Fruit fly (Drosophila melanogaster) whole organism, embryonic: Measurements from ENCODE around the gene nanos.

Experiments
- Abd-B ChIP-seq: fragments of 200-800 bp; sonication (Bioruptor generic); optimal IDR thresholded peaks from 2 replicates; lab custom pipeline; 2018; ENCODE audit warnings: missing biosample characterization, mild to moderate bottlenecking, missing genetic modification characterization, moderate library complexity
- Awh ChIP-seq: fragments of 200-800 bp; sonication (Bioruptor generic); IDR thresholded peaks from 2 replicates; pipeline ENCODE4, ENCODE4 v1.3.6; 2022; ENCODE audit warnings: missing biosample characterization, missing genetic modification characterization
- CG10565 ChIP-seq: fragments of 200-800 bp; sonication (Bioruptor generic); optimal IDR thresholded peaks from 3 replicates; lab custom pipeline; 2016; ENCODE audit warnings: missing biosample characterization, mild to moderate bottlenecking, missing genetic modification characterization
- CG11398 ChIP-seq: fragments of 200-800 bp; sonication (Bioruptor generic); optimal IDR thresholded peaks from 2 replicates; lab custom pipeline; 2016; ENCODE audit warnings: missing biosample characterization, missing genetic modification characterization
- CG12391 ChIP-seq: fragments of 200-800 bp; sonication (Bioruptor generic); optimal IDR thresholded peaks from 3 replicates; lab custom pipeline; 2018; ENCODE audit warnings: missing biosample characterization, mild to moderate bottlenecking, missing genetic modification characterization, moderate library complexity
- CG13296 ChIP-seq: fragments of 200-800 bp; sonication (Bioruptor generic); optimal IDR thresholded peaks from 3 replicates; lab custom pipeline; 2018; ENCODE audit warnings: missing biosample characterization, mild to moderate bottlenecking, missing genetic modification characterization
- CG1647 ChIP-seq: fragments of 200-800 bp; sonication (Bioruptor generic); optimal IDR thresholded peaks from 3 replicates; lab custom pipeline; 2016; ENCODE audit warnings: missing biosample characterization, missing genetic modification characterization
- CG17361 ChIP-seq: fragments of 200-800 bp; sonication (Bioruptor generic); IDR thresholded peaks from 3 replicates; pipeline ENCODE4 v1.3.6; 2022; ENCODE audit warnings: missing biosample characterization, missing genetic modification characterization
- CG18764 ChIP-seq: fragments of 200-800 bp; sonication (Bioruptor generic); optimal IDR thresholded peaks from 3 replicates; lab custom pipeline; 2016; ENCODE audit warnings: missing biosample characterization, missing genetic modification characterization
- CG33213 ChIP-seq: fragments of 200-800 bp; sonication (Bioruptor generic); optimal IDR thresholded peaks from 3 replicates; lab custom pipeline; 2016; ENCODE audit warnings: missing biosample characterization, missing genetic modification characterization
- CG34376 ChIP-seq: fragments of 200-800 bp; sonication (Bioruptor generic); optimal IDR thresholded peaks from 2 replicates; lab custom pipeline; 2018; ENCODE audit warnings: missing biosample characterization, mild to moderate bottlenecking, missing genetic modification characterization
- CG4328 ChIP-seq: fragments of 200-800 bp; sonication (Bioruptor generic); optimal IDR thresholded peaks from 3 replicates; lab custom pipeline; 2017; ENCODE audit warnings: missing biosample characterization, missing genetic modification reagents, missing genetic modification characterization
- CG5245 ChIP-seq: fragments of 200-800 bp; sonication (Bioruptor generic); optimal IDR thresholded peaks from 3 replicates; lab custom pipeline; 2016; ENCODE audit warnings: missing biosample characterization, missing genetic modification characterization
- CG6791 ChIP-seq: fragments of 200-800 bp; sonication (Bioruptor generic); IDR thresholded peaks from 3 replicates; pipeline ENCODE4 v1.3.6; 2022; ENCODE audit warnings: missing biosample characterization, missing genetic modification characterization; ENCODE audit not compliant: partially characterized antibody
- CG7839 ChIP-seq: fragments of 200-800 bp; sonication (Bioruptor generic); optimal IDR thresholded peaks from 3 replicates; lab custom pipeline; 2018; ENCODE audit warnings: missing biosample characterization, mild to moderate bottlenecking, missing genetic modification characterization, moderate library complexity
- CG7963 ChIP-seq: fragments of 200-800 bp; sonication (Bioruptor generic); IDR thresholded peaks from 3 replicates; pipeline ENCODE4 v1.3.6; 2022; ENCODE audit warnings: missing biosample characterization, missing genetic modification characterization; ENCODE audit not compliant: partially characterized antibody
- CG8924 ChIP-seq: fragments of 200-800 bp; optimal IDR thresholded peaks from 3 replicates; lab custom pipeline; 2019; ENCODE audit warnings: missing biosample characterization, mild to moderate bottlenecking, missing genetic modification characterization, moderate library complexity
- CG9437 ChIP-seq: fragments of 200-800 bp; sonication (Bioruptor generic); optimal IDR thresholded peaks from 2 replicates; lab custom pipeline; 2018; ENCODE audit warnings: missing biosample characterization, mild to moderate bottlenecking, missing genetic modification characterization
- CHES-1-like ChIP-seq: fragments of 200-800 bp; sonication (Bioruptor generic); optimal IDR thresholded peaks from 2 replicates; lab custom pipeline; 2016; ENCODE audit warnings: missing biosample characterization, missing genetic modification characterization
- Chrac-16 ChIP-seq: fragments of 200-800 bp; sonication (Bioruptor generic); optimal IDR thresholded peaks from 3 replicates; lab custom pipeline; 2016; ENCODE audit warnings: missing biosample characterization, missing genetic modification characterization
- D19A ChIP-seq: fragments of 200-800 bp; optimal IDR thresholded peaks from 3 replicates; lab custom pipeline; 2019; ENCODE audit warnings: missing biosample characterization, mild to moderate bottlenecking, missing genetic modification characterization, moderate library complexity
- Fer2 ChIP-seq: fragments of 200-800 bp; sonication (Bioruptor generic); optimal IDR thresholded peaks from 2 replicates; lab custom pipeline; 2018; ENCODE audit warnings: missing biosample characterization, mild to moderate bottlenecking, missing genetic modification characterization, moderate library complexity
- HLH54F ChIP-seq: fragments of 200-800 bp; sonication (Bioruptor generic); optimal IDR thresholded peaks from 3 replicates; lab custom pipeline; 2016; ENCODE audit warnings: missing biosample characterization, missing genetic modification characterization
- Hand ChIP-seq: fragments of 200-800 bp; sonication (Bioruptor generic); optimal IDR thresholded peaks from 2 replicates; lab custom pipeline; 2017; ENCODE audit warnings: mild to moderate bottlenecking, missing biosample characterization, missing genetic modification reagents, missing genetic modification characterization
- HmgD ChIP-seq: fragments of 200-800 bp; sonication (Bioruptor generic); optimal IDR thresholded peaks from 3 replicates; lab custom pipeline; 2016; ENCODE audit warnings: missing biosample characterization, missing genetic modification characterization
- MTF-1 ChIP-seq: fragments of 200-800 bp; sonication (Bioruptor generic); optimal IDR thresholded peaks from 2 replicates; lab custom pipeline; 2018; ENCODE audit warnings: missing biosample characterization, mild to moderate bottlenecking, missing genetic modification characterization, borderline replicate concordance
- Poxn ChIP-seq: fragments of 200-800 bp; sonication (Bioruptor generic); IDR thresholded peaks from 2 replicates; pipeline ENCODE4 v1.3.6; 2022; ENCODE audit warnings: missing biosample characterization, missing genetic modification characterization
- Scr ChIP-seq: fragments of 200-800 bp; sonication (Bioruptor generic); IDR thresholded peaks from 2 replicates; pipeline ENCODE4 v1.3.6; 2022; ENCODE audit warnings: missing biosample characterization, missing genetic modification characterization; ENCODE audit not compliant: partially characterized antibody
- Side ChIP-seq: fragments of 200-800 bp; sonication (Bioruptor generic); optimal IDR thresholded peaks from 2 replicates; lab custom pipeline; 2016; ENCODE audit warnings: missing biosample characterization, missing genetic modification characterization
- TFAM ChIP-seq: fragments of 200-800 bp; sonication (Bioruptor generic); optimal IDR thresholded peaks from 2 replicates; lab custom pipeline; 2017; ENCODE audit warnings: missing biosample characterization, missing genetic modification characterization, inconsistent platforms
- Vsx1 ChIP-seq: fragments of 200-800 bp; sonication (Bioruptor generic); optimal IDR thresholded peaks from 2 replicates; lab custom pipeline; 2017; ENCODE audit warnings: missing biosample characterization, mild to moderate bottlenecking, missing genetic modification characterization, missing genetic modification reagents
- bsh ChIP-seq, 2 experiments: fragments of 200-800 bp; sonication (Bioruptor generic); optimal IDR thresholded peaks; 2 replicates each; lab custom pipeline; 2017 to 2018; ENCODE audit warnings: mild to moderate bottlenecking in 2 of 2, missing biosample characterization in 2 of 2, missing genetic modification characterization in 2 of 2, moderate library complexity in 1 of 2
- chif ChIP-seq, 2 experiments: fragments of 200-800 bp; sonication (Bioruptor generic); optimal IDR thresholded peaks; 3 replicates each; lab custom pipeline; 2016; ENCODE audit warnings: missing biosample characterization in 2 of 2, missing genetic modification characterization in 2 of 2
- dati ChIP-seq: fragments of 200-800 bp; sonication (Bioruptor generic); IDR thresholded peaks from 2 replicates; pipeline ENCODE4 v1.3.6; 2022; ENCODE audit warnings: missing biosample characterization, missing genetic modification characterization
- en ChIP-seq: fragments of 200-800 bp; sonication (Bioruptor generic); optimal IDR thresholded peaks from 2 replicates; lab custom pipeline; 2016; ENCODE audit warnings: missing biosample characterization, missing genetic modification characterization
- hkb ChIP-seq, 2 experiments: fragments of 200-800 bp in 1 of 2; fragments of >200 bp in 1 of 2; sonication (Bioruptor generic) in 1 of 2; IDR thresholded peaks in 1 of 2; optimal IDR thresholded peaks in 1 of 2; 2 replicates each; pipeline versions ENCODE4 v1.3.6 to Lab custom; 2017 to 2022; ENCODE audit warnings: missing biosample characterization in 1 of 2, missing genetic modification characterization in 1 of 2
- lilli ChIP-seq: fragments of 200-800 bp; sonication (Bioruptor generic); optimal IDR thresholded peaks from 3 replicates; lab custom pipeline; 2016; ENCODE audit warnings: missing biosample characterization, missing genetic modification characterization
- nerfin-1 ChIP-seq: fragments of 200-800 bp; sonication (Bioruptor generic); optimal IDR thresholded peaks from 3 replicates; lab custom pipeline; 2019; ENCODE audit warnings: missing biosample characterization, mild to moderate bottlenecking, missing genetic modification characterization, moderate library complexity
- nom ChIP-seq: fragments of 200-800 bp; sonication (Bioruptor generic); optimal IDR thresholded peaks from 2 replicates; lab custom pipeline; 2017; ENCODE audit warnings: missing biosample characterization, missing genetic modification characterization, mild to moderate bottlenecking, moderate library complexity, missing genetic modification reagents
- otp ChIP-seq: fragments of 200-800 bp; sonication (Bioruptor generic); IDR thresholded peaks from 3 replicates; pipeline ENCODE4, ENCODE4 v1.3.6; 2022; ENCODE audit warnings: missing biosample characterization, missing genetic modification characterization
- pho ChIP-seq: fragments of 200-800 bp; sonication (Bioruptor generic); optimal IDR thresholded peaks from 2 replicates; lab custom pipeline; 2016; ENCODE audit warnings: missing biosample characterization, missing genetic modification characterization
- pita ChIP-seq: fragments of 200-800 bp; sonication (Bioruptor generic); optimal IDR thresholded peaks from 2 replicates; lab custom pipeline; 2017; ENCODE audit warnings: missing biosample characterization, mild to moderate bottlenecking, missing genetic modification characterization
- pnt ChIP-seq: fragments of 200-800 bp; sonication (Bioruptor generic); optimal IDR thresholded peaks from 3 replicates; lab custom pipeline; 2016; ENCODE audit warnings: missing biosample characterization, missing genetic modification characterization
- prd ChIP-seq, 3 experiments: fragments of >200 bp in 2 of 3; fragments of 200-800 bp in 1 of 3; sonication (Bioruptor generic) in 1 of 3; optimal IDR thresholded peaks in 2 of 3; IDR thresholded peaks in 1 of 3; 2 replicates in 2 of 3; 3 replicates in 1 of 3; pipeline versions ENCODE4 v1.3.6 to Lab custom; 2017 to 2022; ENCODE audit warnings: missing biosample characterization in 1 of 3, missing genetic modification characterization in 1 of 3
- run ChIP-seq: fragments of 200-800 bp; sonication (Bioruptor generic); optimal IDR thresholded peaks from 3 replicates; lab custom pipeline; 2018; ENCODE audit warnings: missing biosample characterization, mild to moderate bottlenecking, missing genetic modification characterization
- sc ChIP-seq, 3 experiments: fragments of >200 bp in 2 of 3; fragments of 200-800 bp in 1 of 3; sonication (Bioruptor generic) in 1 of 3; optimal IDR thresholded peaks; 2 replicates in 2 of 3; 3 replicates in 1 of 3; lab custom pipeline; 2017; ENCODE audit warnings: mild to moderate bottlenecking in 1 of 3, missing biosample characterization in 1 of 3, missing genetic modification characterization in 1 of 3, missing genetic modification reagents in 1 of 3
- so ChIP-seq: fragments of 200-800 bp; sonication (Bioruptor generic); IDR thresholded peaks from 3 replicates; pipeline ENCODE4 v1.3.6; 2022; ENCODE audit warnings: missing biosample characterization, missing genetic modification characterization
- twi ChIP-seq: fragments of 200-800 bp; optimal IDR thresholded peaks from 2 replicates; lab custom pipeline; 2019; ENCODE audit warnings: missing biosample characterization, mild to moderate bottlenecking, missing genetic modification characterization, moderate library complexity

The nanos gene

DNA sequence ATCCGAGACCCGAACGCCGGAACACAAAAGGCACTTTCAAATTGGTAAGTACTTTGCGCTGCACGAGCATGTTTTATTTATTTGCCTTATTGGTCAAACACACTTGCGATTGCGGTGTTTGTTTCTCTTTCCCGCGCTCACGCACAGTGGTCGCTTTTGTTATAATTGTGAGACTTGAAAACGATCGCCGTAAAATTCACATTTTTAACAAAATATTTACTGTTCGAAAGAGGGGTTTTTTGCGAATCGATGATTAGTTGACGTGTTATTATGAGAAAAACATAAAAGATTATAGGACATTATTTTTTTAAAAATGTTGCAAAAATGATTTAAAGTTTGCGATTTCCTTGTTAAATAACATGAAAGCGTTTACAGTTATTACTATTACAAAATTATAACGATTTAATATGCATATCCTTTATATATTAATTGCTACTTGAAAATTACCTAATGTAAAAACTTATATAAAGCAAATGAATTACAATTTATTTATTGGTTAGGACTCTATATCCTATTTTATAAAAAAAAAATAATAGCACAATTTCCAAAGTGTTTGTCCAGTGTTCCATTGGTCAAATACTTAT is 7.9 kb downstream of the nanos start (continued):
- TF ChIP-seq CG6791 (GFP tag; lab: Robert Waterston, UW) (no peak), pita (GFP tag; lab: Kevin White, UChicago) (no peak), Hand (no peak), Abd-B (GFP tag; lab: Kevin White, UChicago) (peak; percentile 31), chif (GFP tag; optimal IDR thresholded peaks at IDR 0.05; lab: Kevin White, UChicago) (peak; percentile 1 to 17), CG7963 (GFP tag; lab: Robert Waterston, UW) (no peak), en (GFP tag; lab: Kevin White, UChicago) (no peak), CHES-1-like (no peak), CG4328 (GFP tag; lab: Kevin White, UChicago) (no peak), CG12391 (peak; percentile 61), pho (no peak), CG34376 (GFP tag; lab: Kevin White, UChicago) (no peak), CG8924 (tag; lab: Kevin White, UChicago) (peak; percentile 63), CG17361 (peak; percentile 73), Side (GFP tag; lab: Kevin White, UChicago) (no peak), bsh (GFP tag; optimal IDR thresholded peaks at IDR 0.05; lab: Kevin White, UChicago) (peak in 1 of 2 experiments; percentile 27), so (peak; percentile 27; the same call in 1 of the 3 replicates), sc (optimal IDR thresholded peaks at IDR 0.05; lab: Kevin White, UChicago) (no peak), sc (GFP tag; optimal IDR thresholded peaks at IDR 0.05; lab: Kevin White, UChicago) (peak; percentile 13), CG7839 (tag; lab: Kevin White, UChicago) (peak; percentile 54), hkb (optimal IDR thresholded peaks at IDR 0.05; lab: Kevin White, UChicago) (no peak), hkb (GFP tag; IDR thresholded peaks at IDR 0.05; lab: Robert Waterston, UW) (0 out of 2 replicates have a peak, but pooled peaks have one; percentile 36), D19A (tag; lab: Kevin White, UChicago) (peak; percentile 32), nom (GFP tag; lab: Kevin White, UChicago) (no peak), lilli (peak; percentile 48), Fer2 (tag; lab: Kevin White, UChicago) (no peak), Awh (GFP tag; lab: Robert Waterston, UW) (peak; percentile 10; the same call in 1 of the 2 replicates), CG33213 (peak; percentile 10), dati (no peak), otp (GFP tag; lab: Robert Waterston, UW) (peak; percentile 46; the same call in 2 of the 3 replicates), twi (tag; lab: Kevin White, UChicago) (no peak), CG11398 (GFP tag; lab: Kevin White, UChicago) (no peak), nerfin-1 (tag; lab: Kevin White, UChicago) (no peak), HmgD (GFP tag; lab: Kevin White, UChicago) (no peak), HLH54F (peak; percentile 28), CG9437 (GFP tag; lab: Kevin White, UChicago) (peak; percentile 60), prd (optimal IDR thresholded peaks at IDR 0.05; lab: Kevin White, UChicago) (no peak), prd (GFP tag; IDR thresholded peaks at IDR 0.05; lab: Robert Waterston, UW) (peak; percentile 52; the same call in 2 of the 3 replicates), CG1647 (GFP tag; lab: Kevin White, UChicago) (no peak), CG10565 (no peak), Scr (no peak), pnt (GFP tag; lab: Kevin White, UChicago) (no peak), Poxn (GFP tag; lab: Robert Waterston, UW) (no peak), CG5245 (GFP tag; lab: Kevin White, UChicago) (no peak), MTF-1 (GFP tag; lab: Kevin White, UChicago) (peak; percentile 18), TFAM (no peak), Chrac-16 (GFP tag; lab: Kevin White, UChicago) (peak; percentile 51), CG18764 (peak; percentile 29), CG13296 (GFP tag; lab: Kevin White, UChicago) (no peak), run (tag; lab: Kevin White, UChicago) (no peak), Vsx1 (no peak)
